ENCODE assay signal across 4 worm cellular contexts in genomic region chrII:13829123-13829996, ce11.
A peak's percentile ranks its signal among the peaks of the same experiment; 100 is the strongest.
TF ChIP-seq lines count a peak whose summit lies in the region.
"Not testable (repeated sequence)": the region's sequence is repeated elsewhere in the genome, so short reads cannot be mapped to it uniquely, and the experiment has no call there.

No protein-coding gene starts in this region.

TF ChIP-seq in whole organism, L2 larva, 48 proteins besides CTCF, POLR2A, EP300 and RAD21:
- TF ChIP-seq C34F6.9 (tag; optimal IDR thresholded peaks at IDR 0.05; lab: Kevin White, UChicago) (peak; percentile 72), F13H6.1 (tag; optimal IDR thresholded peaks at IDR 0.05; lab: Kevin White, UChicago) (peak; percentile 51), ama-1 (optimal IDR thresholded peaks at IDR 0.05; lab: Kevin White, UChicago) (peak; percentile 86), nhr-10 (tag; optimal IDR thresholded peaks at IDR 0.05; lab: Kevin White, UChicago) (peak; percentile 41), fos-1 (tag; optimal IDR thresholded peaks at IDR 0.05; lab: Kevin White, UChicago) (peak; percentile 49), sma-3 (GFP tag; optimal IDR thresholded peaks at IDR 0.05; lab: Kevin White, UChicago) (peak; percentile 80), Y55F3AM.14 (GFP tag; optimal IDR thresholded peaks at IDR 0.05; lab: Kevin White, UChicago) (peak; percentile 28), snpc-4 (tag; optimal IDR thresholded peaks at IDR 0.05; lab: Kevin White, UChicago) (peak; percentile 94), lin-13 (GFP tag; optimal IDR thresholded peaks at IDR 0.05; lab: Kevin White, UChicago) (peak; percentile 40), lsy-2 (tag; optimal IDR thresholded peaks at IDR 0.05; lab: Kevin White, UChicago) (peak; percentile 6 to 22), nhr-21 (tag; optimal IDR thresholded peaks at IDR 0.05; lab: Kevin White, UChicago) (peak; percentile 66), nhr-25 (tag; optimal IDR thresholded peaks at IDR 0.05; lab: Kevin White, UChicago) (peak; percentile 1), gmeb-1 (tag; optimal IDR thresholded peaks at IDR 0.05; lab: Kevin White, UChicago) (peak; percentile 15), ceh-16 (tag; optimal IDR thresholded peaks at IDR 0.05; lab: Kevin White, UChicago) (peak; percentile 3), crh-2 (tag; optimal IDR thresholded peaks at IDR 0.05; lab: Kevin White, UChicago) (peak; percentile 42), mdl-1 (tag; optimal IDR thresholded peaks at IDR 0.05; lab: Kevin White, UChicago) (peak in 1 of 2 experiments; percentile 18), sma-9 (GFP tag; optimal IDR thresholded peaks at IDR 0.05; lab: Kevin White, UChicago) (peak; percentile 30)
- TF ChIP-seq sma-9 (tag; optimal IDR thresholded peaks at IDR 0.05; lab: Kevin White, UChicago): not testable (repeated sequence)
TF ChIP-seq in whole organism, L2 larva: peak in this region for 17; not testable (repeated sequence) for 31.

TF ChIP-seq in whole organism, L4 larva, 104 proteins besides CTCF, POLR2A, EP300 and RAD21 (continues in another document):
- TF ChIP-seq duxl-1 (tag; optimal IDR thresholded peaks at IDR 0.05; lab: Kevin White, UChicago; ENCODE audit: poor library complexity) (peak; percentile 37), snpc-1.2 (GFP tag; IDR thresholded peaks at IDR 0.05; lab: Robert Waterston, UW) (peak; percentile 72), aly-2 (tag; optimal IDR thresholded peaks at IDR 0.05; lab: Kevin White, UChicago) (peak; percentile 11), daf-16 (GFP tag; optimal IDR thresholded peaks at IDR 0.05; lab: Kevin White, UChicago) (peak in 1 of 2 experiments; percentile 41), daf-16 (tag; optimal IDR thresholded peaks at IDR 0.05; lab: Kevin White, UChicago) (peak; percentile 62), unc-130 (GFP tag; optimal IDR thresholded peaks at IDR 0.05; lab: Kevin White, UChicago) (peak; percentile 57), nhr-48 (tag; optimal IDR thresholded peaks at IDR 0.05; lab: Kevin White, UChicago) (peak; percentile 59), ama-1 (optimal IDR thresholded peaks at IDR 0.05; lab: Kevin White, UChicago) (peak; percentile 83), mes-2 (tag; optimal IDR thresholded peaks at IDR 0.05; lab: Kevin White, UChicago; ENCODE audit: poor library complexity, severe bottlenecking) (peak; percentile 36), nhr-76 (tag; optimal IDR thresholded peaks at IDR 0.05; lab: Kevin White, UChicago) (peak; percentile 28), T26A8.4 (GFP tag; IDR thresholded peaks at IDR 0.05; lab: Robert Waterston, UW) (peak; percentile 89), rbr-2 (tag; optimal IDR thresholded peaks at IDR 0.05; lab: Kevin White, UChicago) (peak; percentile 39), lin-13 (GFP tag; optimal IDR thresholded peaks at IDR 0.05; lab: Kevin White, UChicago) (peak; percentile 61), arid-1 (GFP tag; conservative IDR thresholded peaks at IDR 0.05; lab: Robert Waterston, UW) (peak; percentile 52; the same call in 1 of the 2 replicates), nhr-77 (tag; optimal IDR thresholded peaks at IDR 0.05; lab: Kevin White, UChicago) (peak; percentile 90), nhr-102 (tag; optimal IDR thresholded peaks at IDR 0.05; lab: Kevin White, UChicago) (peak; percentile 69), php-3 (GFP tag; IDR thresholded peaks at IDR 0.05; lab: Robert Waterston, UW) (peak; percentile 30; the same call in 1 of the 2 replicates), snpc-4 (tag; optimal IDR thresholded peaks at IDR 0.05; lab: Kevin White, UChicago) (peak; percentile 85), pqm-1 (tag; optimal IDR thresholded peaks at IDR 0.05; lab: Kevin White, UChicago) (peak; percentile 8), spr-1 (tag; optimal IDR thresholded peaks at IDR 0.05; lab: Kevin White, UChicago) (peak; percentile 55), mep-1 (tag; optimal IDR thresholded peaks at IDR 0.05; lab: Kevin White, UChicago) (peak; percentile 62), mdt-29 (GFP tag; IDR thresholded peaks at IDR 0.05; lab: Robert Waterston, UW) (peak; percentile 69; the same call in 1 of the 2 replicates), nhr-28 (tag; optimal IDR thresholded peaks at IDR 0.05; lab: Kevin White, UChicago) (peak; percentile 80)

TF ChIP-seq in whole organism, late embryonic, 69 proteins besides CTCF, POLR2A, EP300 and RAD21:
- TF ChIP-seq tbx-2 (tag; optimal IDR thresholded peaks at IDR 0.05; lab: Kevin White, UChicago) (peak; percentile 21), unc-55 (GFP tag; optimal IDR thresholded peaks at IDR 0.05; lab: Kevin White, UChicago) (peak; percentile 38), ref-2 (tag; optimal IDR thresholded peaks at IDR 0.05; lab: Kevin White, UChicago) (peak; percentile 42), unc-42 (tag; optimal IDR thresholded peaks at IDR 0.05; lab: Kevin White, UChicago) (peak; percentile 1)

TF ChIP-seq in whole organism, mixed stage, embryonic, 35 proteins besides CTCF, POLR2A, EP300 and RAD21:
- TF ChIP-seq ham-2 (GFP tag; optimal IDR thresholded peaks at IDR 0.05; lab: Kevin White, UChicago): peak; percentile 13
- TF ChIP-seq M03D4.4 (tag; optimal IDR thresholded peaks at IDR 0.05; lab: Kevin White, UChicago): peak; percentile 18
- peak; percentile 29 for TF ChIP-seq nhr-2 (tag; optimal IDR thresholded peaks at IDR 0.05; lab: Kevin White, UChicago)
- peak; percentile 43 for TF ChIP-seq ces-1 (GFP tag; optimal IDR thresholded peaks at IDR 0.05; lab: Kevin White, UChicago)
- TF ChIP-seq ceh-83 (GFP tag; optimal IDR thresholded peaks at IDR 0.05; lab: Kevin White, UChicago): peak; percentile 17
